Worm (Caenorhabditis elegans) whole organism, L2 larva: Measurements from ENCODE around the gene dcaf-1.

Experiments
- C34F6.9 ChIP-seq: fragments of 150-350 bp; optimal IDR thresholded peaks from 2 replicates; lab custom pipeline; 2014; ENCODE audit warnings: missing biosample characterization, missing genetic modification characterization
- F13H6.1 ChIP-seq: sonication (generic microtip); optimal IDR thresholded peaks from 2 replicates; lab custom pipeline; 2016; ENCODE audit warnings: missing genetic modification characterization, missing compliant biosample characterization
- R02D3.7 ChIP-seq: fragments of 150-350 bp; optimal IDR thresholded peaks from 2 replicates; lab custom pipeline; 2014; ENCODE audit warnings: missing biosample characterization, missing genetic modification characterization
- Y55F3AM.14 ChIP-seq: fragments of 200-800 bp; sonication (Bioruptor generic); optimal IDR thresholded peaks from 2 replicates; lab custom pipeline; 2018; ENCODE audit warnings: mild to moderate bottlenecking, missing genetic modification characterization, missing compliant biosample characterization
- alr-1 ChIP-seq: fragments of 150-350 bp; optimal IDR thresholded peaks from 2 replicates; lab custom pipeline; 2014; ENCODE audit warnings: missing biosample characterization, missing genetic modification characterization
- aly-2 ChIP-seq: fragments of 150-350 bp; optimal IDR thresholded peaks from 2 replicates; lab custom pipeline; 2014; ENCODE audit warnings: missing biosample characterization, missing genetic modification characterization
- ama-1 ChIP-seq: fragments of 150-350 bp; optimal IDR thresholded peaks from 2 replicates; lab custom pipeline; 2018; ENCODE audit warnings: inconsistent platforms
- blmp-1 ChIP-seq: sonication (generic microtip); optimal IDR thresholded peaks from 2 replicates; lab custom pipeline; 2017; ENCODE audit warnings: missing genetic modification characterization, mild to moderate bottlenecking, missing compliant biosample characterization, antibody characterized with exemption, moderate library complexity; ENCODE audit not compliant: insufficient read depth
- ceh-82 ChIP-seq: fragments of 150-350 bp; optimal IDR thresholded peaks from 2 replicates; lab custom pipeline; 2014; ENCODE audit warnings: missing biosample characterization, missing genetic modification characterization
- crh-2 ChIP-seq: sonication (generic microtip); optimal IDR thresholded peaks from 2 replicates; lab custom pipeline; 2017; ENCODE audit warnings: missing biosample characterization, missing genetic modification characterization
- dmd-4 ChIP-seq: sonication (generic microtip); optimal IDR thresholded peaks from 2 replicates; lab custom pipeline; 2017; ENCODE audit warnings: missing biosample characterization, missing genetic modification characterization
- egl-27 ChIP-seq: sonication (generic microtip); optimal IDR thresholded peaks from 3 replicates; lab custom pipeline; 2017; ENCODE audit warnings: missing biosample characterization, missing genetic modification reagents, missing genetic modification characterization
- elt-1 ChIP-seq: fragments of 150-350 bp; optimal IDR thresholded peaks from 2 replicates; lab custom pipeline; 2014; ENCODE audit warnings: missing biosample characterization, missing genetic modification characterization
- elt-3 ChIP-seq: sonication (generic microtip); optimal IDR thresholded peaks from 2 replicates; lab custom pipeline; 2017; ENCODE audit warnings: missing biosample characterization, missing genetic modification characterization
- fos-1 ChIP-seq: fragments of 150-350 bp; optimal IDR thresholded peaks from 2 replicates; lab custom pipeline; 2014; ENCODE audit warnings: missing biosample characterization, missing genetic modification characterization
- gmeb-1 ChIP-seq: fragments of 150-350 bp; optimal IDR thresholded peaks from 2 replicates; lab custom pipeline; 2014; ENCODE audit warnings: missing biosample characterization, missing genetic modification characterization
- lin-13 ChIP-seq: fragments of 150-350 bp; optimal IDR thresholded peaks from 2 replicates; lab custom pipeline; 2014; ENCODE audit warnings: missing biosample characterization, missing genetic modification reagents, missing genetic modification characterization
- lin-39 ChIP-seq: fragments of 150-350 bp; optimal IDR thresholded peaks from 2 replicates; lab custom pipeline; 2014; ENCODE audit warnings: missing biosample characterization, missing genetic modification reagents, missing genetic modification characterization
- lsy-2 ChIP-seq, 2 experiments: fragments of 150-350 bp in 1 of 2; sonication (generic microtip) in 1 of 2; optimal IDR thresholded peaks; 2 replicates each; lab custom pipeline; 2014 to 2017; ENCODE audit warnings: missing biosample characterization in 2 of 2, missing genetic modification characterization in 2 of 2
- mab-5 ChIP-seq: fragments of 150-350 bp; optimal IDR thresholded peaks from 2 replicates; lab custom pipeline; 2014; ENCODE audit warnings: missing biosample characterization, missing genetic modification characterization
- mbf-1 ChIP-seq: sonication (generic microtip); optimal IDR thresholded peaks from 2 replicates; lab custom pipeline; 2017; ENCODE audit warnings: missing biosample characterization, missing genetic modification characterization
- mdl-1 ChIP-seq, 2 experiments: fragments of 150-350 bp in 1 of 2; sonication (generic microtip) in 1 of 2; optimal IDR thresholded peaks; 2 replicates each; lab custom pipeline; 2017; ENCODE audit warnings: missing biosample characterization in 2 of 2, missing genetic modification characterization in 2 of 2
- nhr-11 ChIP-seq: fragments of 150-350 bp; optimal IDR thresholded peaks from 2 replicates; lab custom pipeline; 2014; ENCODE audit warnings: missing biosample characterization, missing genetic modification characterization
- nhr-129 ChIP-seq: fragments of 150-350 bp; optimal IDR thresholded peaks from 2 replicates; lab custom pipeline; 2014; ENCODE audit warnings: missing biosample characterization, missing genetic modification characterization
- nhr-21 ChIP-seq: fragments of 150-350 bp; optimal IDR thresholded peaks from 2 replicates; lab custom pipeline; 2014; ENCODE audit warnings: missing biosample characterization, missing genetic modification characterization
- nhr-237 ChIP-seq: fragments of 150-350 bp; optimal IDR thresholded peaks from 2 replicates; lab custom pipeline; 2014; ENCODE audit warnings: missing biosample characterization, missing genetic modification characterization
- nhr-25 ChIP-seq: fragments of 150-350 bp; sonication (generic microtip); optimal IDR thresholded peaks from 3 replicates; lab custom pipeline; 2014; ENCODE audit warnings: missing biosample characterization, missing genetic modification characterization
- nhr-6 ChIP-seq: fragments of 150-350 bp; optimal IDR thresholded peaks from 2 replicates; lab custom pipeline; 2014; ENCODE audit warnings: missing biosample characterization, missing genetic modification characterization
- nhr-77 ChIP-seq: fragments of 150-350 bp; optimal IDR thresholded peaks from 2 replicates; lab custom pipeline; 2014; ENCODE audit warnings: missing biosample characterization, missing genetic modification characterization
- sem-4 ChIP-seq: fragments of 150-350 bp; optimal IDR thresholded peaks from 2 replicates; lab custom pipeline; 2014; ENCODE audit warnings: missing biosample characterization, missing genetic modification reagents, missing genetic modification characterization
- skn-1 ChIP-seq: sonication (generic microtip); optimal IDR thresholded peaks from 2 replicates; lab custom pipeline; 2017; ENCODE audit warnings: missing biosample characterization, missing genetic modification characterization
- sma-3 ChIP-seq: sonication (generic microtip); optimal IDR thresholded peaks from 2 replicates; lab custom pipeline; 2016; ENCODE audit warnings: missing genetic modification reagents, missing genetic modification characterization, missing compliant biosample characterization
- sma-9 ChIP-seq, 2 experiments: fragments of 150-350 bp in 1 of 2; sonication (generic microtip) in 1 of 2; optimal IDR thresholded peaks; 2 replicates each; lab custom pipeline; 2014 to 2016; ENCODE audit warnings: missing genetic modification characterization in 2 of 2, mild to moderate bottlenecking in 1 of 2, missing biosample characterization in 1 of 2, missing compliant biosample characterization in 1 of 2, missing genetic modification reagents in 1 of 2, moderate library complexity in 1 of 2
- snpc-4 ChIP-seq: fragments of 150-350 bp; optimal IDR thresholded peaks from 2 replicates; lab custom pipeline; 2014; ENCODE audit warnings: missing biosample characterization, missing genetic modification characterization
- unc-39 ChIP-seq: fragments of 150-350 bp; optimal IDR thresholded peaks from 2 replicates; lab custom pipeline; 2014; ENCODE audit warnings: missing biosample characterization, missing genetic modification characterization
- unc-62 ChIP-seq: fragments of 150-350 bp; optimal IDR thresholded peaks from 2 replicates; lab custom pipeline; 2014; ENCODE audit warnings: missing biosample characterization, missing genetic modification reagents, missing genetic modification characterization
- ztf-1 ChIP-seq: fragments of 200-800 bp; sonication (Bioruptor generic); conservative IDR thresholded peaks from 2 replicates; pipeline ENCODE4 v1.3.6; 2022; ENCODE audit warnings: missing genetic modification characterization, missing compliant biosample characterization
- ztf-4 ChIP-seq: fragments of 150-350 bp; optimal IDR thresholded peaks from 2 replicates; lab custom pipeline; 2014; ENCODE audit warnings: missing biosample characterization, missing genetic modification characterization

The dcaf-1 gene

DNA sequence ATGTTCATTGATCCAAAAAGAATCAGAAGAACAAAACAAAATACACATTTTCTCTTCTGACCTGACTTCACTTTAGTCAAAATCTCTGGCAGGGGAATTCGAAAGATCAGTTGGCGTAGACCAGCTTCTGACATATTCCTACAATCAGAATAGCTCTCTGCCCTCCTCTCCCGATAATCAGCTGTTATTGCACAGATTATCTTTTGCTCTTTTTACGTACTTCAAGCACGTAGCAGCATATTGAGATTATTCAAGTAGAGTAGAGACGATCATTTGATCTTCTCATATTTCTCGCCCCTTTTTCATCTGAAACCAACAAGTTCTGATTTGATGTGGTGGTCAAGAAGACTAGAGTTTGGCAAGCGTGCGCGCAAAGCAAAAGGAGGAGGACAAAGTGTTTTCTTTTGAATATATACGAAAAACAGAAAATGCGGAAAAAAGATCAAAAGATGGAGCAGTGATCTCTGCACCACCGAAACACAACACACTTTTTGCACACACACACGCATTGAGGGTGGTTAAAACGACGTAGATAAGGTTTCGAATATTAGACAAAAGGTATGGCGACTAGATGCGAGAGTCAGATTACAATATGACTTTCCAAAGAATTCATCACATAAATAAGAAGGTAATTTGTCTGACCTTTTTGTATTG is 32.7 kb downstream of the dcaf-1 start:
- TF ChIP-seq nhr-11 (tag; lab: Kevin White, UChicago) (no peak), gmeb-1 (no peak), mdl-1 (tag; optimal IDR thresholded peaks at IDR 0.05; lab: Kevin White, UChicago) (peak in 1 of 2 experiments; percentile 30), unc-39 (tag; lab: Kevin White, UChicago) (no peak), mbf-1 (no peak), sem-4 (tag; lab: Kevin White, UChicago) (no peak), alr-1 (no peak), sma-9 (GFP tag; optimal IDR thresholded peaks at IDR 0.05; lab: Kevin White, UChicago) (peak; percentile 60), sma-9 (tag; optimal IDR thresholded peaks at IDR 0.05; lab: Kevin White, UChicago) (no peak), lin-13 (GFP tag; lab: Kevin White, UChicago) (no peak), nhr-129 (no peak), ama-1 (lab: Kevin White, UChicago) (no peak), blmp-1 (tag; lab: Kevin White, UChicago) (no peak), F13H6.1 (tag; lab: Kevin White, UChicago) (no peak), elt-1 (tag; lab: Kevin White, UChicago) (peak; percentile 48), crh-2 (tag; lab: Kevin White, UChicago) (peak; percentile 71), ceh-82 (no peak), nhr-21 (tag; lab: Kevin White, UChicago) (no peak), nhr-77 (tag; lab: Kevin White, UChicago) (no peak), lin-39 (tag; lab: Kevin White, UChicago) (no peak), ztf-1 (no peak), fos-1 (tag; lab: Kevin White, UChicago) (peak; percentile 25), C34F6.9 (tag; lab: Kevin White, UChicago) (no peak)

DNA sequence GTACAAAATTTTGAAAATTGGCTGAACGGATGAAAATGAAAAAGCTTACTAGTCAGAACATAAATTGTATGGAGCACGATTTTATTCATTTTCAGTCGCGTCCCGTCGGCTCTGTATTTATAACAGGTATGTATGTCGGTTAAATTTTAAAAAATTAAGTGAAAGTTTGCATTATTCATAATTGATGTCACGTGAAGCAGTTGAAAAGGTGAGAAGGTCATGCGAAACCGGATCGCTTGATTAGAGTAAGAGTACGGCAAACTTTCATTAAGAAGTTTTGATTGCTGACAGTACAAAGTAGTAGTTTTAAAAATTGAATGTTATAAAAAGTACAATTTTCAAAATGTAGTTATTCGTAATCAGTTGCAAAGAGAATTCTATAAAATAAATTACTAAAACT is 33.3 kb downstream of the dcaf-1 start:
- TF ChIP-seq elt-3 (no peak), lin-13 (GFP tag; lab: Kevin White, UChicago) (no peak), sem-4 (tag; lab: Kevin White, UChicago) (no peak), nhr-25 (tag; lab: Kevin White, UChicago) (peak; percentile 41), sma-9 (GFP tag; optimal IDR thresholded peaks at IDR 0.05; lab: Kevin White, UChicago) (peak; percentile 32), sma-9 (tag; optimal IDR thresholded peaks at IDR 0.05; lab: Kevin White, UChicago) (no peak), blmp-1 (tag; lab: Kevin White, UChicago) (peak; percentile 81)

DNA sequence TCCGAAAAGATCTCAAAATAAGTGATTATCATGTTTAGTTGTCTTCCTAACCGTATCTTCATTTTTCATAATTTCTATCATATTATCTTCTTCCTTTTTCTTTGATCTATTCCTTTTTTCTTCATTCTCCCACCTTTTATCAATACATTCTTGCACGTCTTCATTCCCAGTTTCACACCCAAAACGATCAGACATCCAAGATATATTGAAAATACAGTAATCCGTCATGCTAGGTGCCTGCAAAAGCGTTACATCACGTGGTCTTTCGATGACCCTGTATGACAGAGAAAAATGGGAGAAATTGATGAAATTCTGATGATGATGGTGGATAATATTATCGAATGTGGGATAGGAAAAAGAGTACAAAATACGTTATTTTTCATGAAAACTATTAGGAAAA is 34.1 kb downstream of the dcaf-1 start:
- TF ChIP-seq sma-3 (GFP tag; lab: Kevin White, UChicago) (peak; percentile 84), alr-1 (no peak), crh-2 (tag; lab: Kevin White, UChicago) (peak; percentile 13), nhr-21 (tag; lab: Kevin White, UChicago) (peak; percentile 92), sma-9 (GFP tag; optimal IDR thresholded peaks at IDR 0.05; lab: Kevin White, UChicago) (peak; percentile 92), sma-9 (tag; optimal IDR thresholded peaks at IDR 0.05; lab: Kevin White, UChicago) (no peak), Y55F3AM.14 (GFP tag; lab: Kevin White, UChicago) (peak; percentile 8), lsy-2 (tag; optimal IDR thresholded peaks at IDR 0.05; lab: Kevin White, UChicago) (peak in 1 of 2 experiments; percentile 81), ztf-1 (no peak), fos-1 (tag; lab: Kevin White, UChicago) (peak; percentile 39), nhr-77 (tag; lab: Kevin White, UChicago) (no peak), ceh-82 (no peak), nhr-129 (peak; percentile 45), blmp-1 (tag; lab: Kevin White, UChicago) (peak; percentile 34), nhr-25 (tag; lab: Kevin White, UChicago) (peak; percentile 73), gmeb-1 (peak; percentile 44), mdl-1 (tag; optimal IDR thresholded peaks at IDR 0.05; lab: Kevin White, UChicago) (peak in 1 of 2 experiments; percentile 41)
- TF ChIP-seq, all 48 proteins: peak for 12

DNA sequence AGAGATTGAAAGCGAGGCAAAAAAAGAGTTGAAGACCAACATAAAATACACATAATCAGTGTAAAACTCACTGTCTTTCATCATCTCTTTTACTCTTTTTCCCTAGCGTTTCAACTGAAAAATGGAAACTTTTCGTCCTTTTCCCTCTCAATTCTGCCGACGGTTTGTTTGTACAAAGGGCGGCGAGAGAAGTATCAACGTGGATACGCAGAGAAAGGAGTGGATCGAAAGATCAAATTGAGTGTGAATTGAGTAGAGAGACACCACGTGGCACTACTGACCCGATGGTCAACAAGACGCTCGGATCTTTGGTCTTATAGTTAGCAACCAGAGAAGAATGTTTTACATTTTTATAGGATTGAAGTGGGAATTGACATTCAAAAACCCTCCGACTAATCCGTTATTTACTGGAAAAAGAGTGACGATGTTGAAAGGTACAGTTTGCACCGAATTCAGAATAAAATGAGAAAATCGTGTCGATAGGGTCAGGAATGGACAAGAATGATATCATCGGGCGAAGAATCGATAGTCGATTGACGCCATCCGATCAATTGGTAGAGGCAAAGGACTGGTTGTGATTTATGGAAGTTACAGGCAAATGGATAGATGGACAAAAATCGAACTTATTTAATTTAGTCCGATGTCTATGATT is 35.4 kb downstream of the dcaf-1 start:
- TF ChIP-seq blmp-1 (tag; lab: Kevin White, UChicago) (peak; percentile 49), ceh-82 (no peak), lsy-2 (tag; optimal IDR thresholded peaks at IDR 0.05; lab: Kevin White, UChicago) (peak in 1 of 2 experiments; percentile 53), nhr-21 (tag; lab: Kevin White, UChicago) (no peak), snpc-4 (tag; lab: Kevin White, UChicago) (no peak), mbf-1 (no peak), nhr-237 (tag; lab: Kevin White, UChicago) (no peak), dmd-4 (tag; lab: Kevin White, UChicago) (no peak), crh-2 (tag; lab: Kevin White, UChicago) (peak; percentile 94), C34F6.9 (tag; lab: Kevin White, UChicago) (peak; percentile 4), lin-13 (GFP tag; lab: Kevin White, UChicago) (peak; percentile 24), gmeb-1 (peak; percentile 45), skn-1 (tag; lab: Kevin White, UChicago) (no peak), sma-3 (GFP tag; lab: Kevin White, UChicago) (peak; percentile 52), fos-1 (tag; lab: Kevin White, UChicago) (peak; percentile 58), mdl-1 (tag; optimal IDR thresholded peaks at IDR 0.05; lab: Kevin White, UChicago) (peak; percentile 50 to 75), R02D3.7 (no peak), egl-27 (peak; percentile 37), ztf-4 (tag; lab: Kevin White, UChicago) (peak; percentile 45), F13H6.1 (tag; lab: Kevin White, UChicago) (peak; percentile 92), ama-1 (lab: Kevin White, UChicago) (no peak), Y55F3AM.14 (GFP tag; lab: Kevin White, UChicago) (no peak), nhr-77 (tag; lab: Kevin White, UChicago) (no peak), nhr-25 (tag; lab: Kevin White, UChicago) (peak; percentile 79), mab-5 (tag; lab: Kevin White, UChicago) (no peak), unc-62 (GFP tag; lab: Kevin White, UChicago) (no peak), sem-4 (tag; lab: Kevin White, UChicago) (peak; percentile 24), sma-9 (GFP tag; optimal IDR thresholded peaks at IDR 0.05; lab: Kevin White, UChicago) (peak; percentile 97), sma-9 (tag; optimal IDR thresholded peaks at IDR 0.05; lab: Kevin White, UChicago) (no peak), nhr-6 (peak; percentile 49), aly-2 (tag; lab: Kevin White, UChicago) (no peak), nhr-129 (peak; percentile 89)
